Fruit fly (Drosophila melanogaster): ENCODE results near the gene cav.
A peak's percentile ranks its signal among the peaks of the same experiment; 100 is the strongest.

cav gene

DNA sequence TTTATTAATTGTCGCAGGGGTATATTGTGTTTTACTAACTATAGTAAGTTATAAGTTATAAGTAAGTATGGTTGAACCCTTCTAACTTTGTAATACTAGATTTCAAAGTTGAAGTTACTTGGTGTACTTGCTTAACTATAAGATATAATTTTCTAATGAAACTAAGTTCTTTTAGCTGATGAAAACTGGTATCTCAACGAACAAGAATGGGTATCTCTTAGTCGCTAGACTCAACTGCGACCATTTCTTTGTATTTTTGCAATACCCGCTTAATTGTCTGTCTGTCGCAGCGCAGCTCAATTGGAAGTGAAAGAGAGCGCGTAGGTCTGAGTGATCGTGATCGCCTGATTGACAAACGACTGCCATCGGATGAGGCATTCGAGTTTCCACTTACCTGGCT, 51.3 kb downstream of the cav start:
- TF ChIP-seq CG14655 (GFP tag; optimal IDR thresholded peaks at IDR 0.05) (peak; percentile 31), CG8301 (tag; optimal IDR thresholded peaks at IDR 0.05) (no peak), D1 (tag; optimal IDR thresholded peaks at IDR 0.05) (no peak), CG10348 (GFP tag; IDR thresholded peaks at IDR 0.05) (no peak), EcR (GFP tag; optimal IDR thresholded peaks at IDR 0.05) (peak; percentile 10), CG12605 (GFP tag; IDR thresholded peaks at IDR 0.05) (no peak), Pif1B (GFP tag; optimal IDR thresholded peaks at IDR 0.05) (no peak), Ets98B (GFP tag; IDR thresholded peaks at IDR 0.05) (no peak), CG4496 (GFP tag; IDR thresholded peaks at IDR 0.05) (no peak), Pif1A (GFP tag; optimal IDR thresholded peaks at IDR 0.05) (no peak), CG9948 (tag; optimal IDR thresholded peaks at IDR 0.05) (no peak), CG13204 (GFP tag; optimal IDR thresholded peaks at IDR 0.05) (no peak), Snoo (tag; optimal IDR thresholded peaks at IDR 0.05) (no peak), rn (GFP tag; IDR thresholded peaks at IDR 0.05) (no peak), gl (tag; optimal IDR thresholded peaks at IDR 0.05) (no peak), CG34367 (tag; optimal IDR thresholded peaks at IDR 0.05) (no peak), fd96Ca (GFP tag; IDR thresholded peaks at IDR 0.05) (no peak)

DNA sequence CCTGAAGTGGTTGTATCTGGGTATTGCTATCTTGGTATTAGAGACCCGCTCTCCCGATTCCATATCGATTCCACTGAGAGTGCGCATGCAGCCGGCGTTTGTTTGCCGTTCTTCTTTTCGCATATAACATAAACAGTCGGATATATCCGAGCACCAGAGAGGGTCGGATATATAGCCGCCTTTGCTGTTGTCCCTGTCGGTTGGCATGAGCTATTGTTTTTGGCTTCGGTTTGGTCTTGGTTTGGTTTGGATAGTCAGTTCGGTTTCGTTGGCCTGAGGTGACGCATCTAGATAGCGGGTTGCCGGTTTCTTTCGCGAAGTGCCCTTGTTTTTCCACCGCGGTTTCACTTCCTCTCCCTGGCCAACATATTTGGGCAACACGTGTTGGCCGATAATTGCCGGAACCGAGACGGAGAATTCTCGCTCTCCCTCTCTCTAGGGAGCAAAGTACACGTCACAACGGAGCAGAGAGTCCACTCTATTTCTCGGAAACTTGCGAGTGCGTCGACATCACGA, 51.9 kb downstream of the cav start, which contains the start of gene Orct2:
TSS of gene Orct2 (plus strand) at position 255 of the 516 bp plus-strand sequence.
- TF ChIP-seq EcR (GFP tag; optimal IDR thresholded peaks at IDR 0.05) (peak; percentile 40), Ets98B (GFP tag; IDR thresholded peaks at IDR 0.05) (no peak; the same call in 1 of the 2 replicates), CG14655 (GFP tag; optimal IDR thresholded peaks at IDR 0.05) (peak; percentile 14), CG34367 (tag; optimal IDR thresholded peaks at IDR 0.05) (no peak), CG32121 (GFP tag; IDR thresholded peaks at IDR 0.05) (peak; percentile 27; the same call in 1 of the 2 replicates), Pif1A (GFP tag; optimal IDR thresholded peaks at IDR 0.05) (peak; percentile 6), CG8159 (tag; optimal IDR thresholded peaks at IDR 0.05) (no peak), rn (GFP tag; IDR thresholded peaks at IDR 0.05) (no peak), CG15710 (tag; optimal IDR thresholded peaks at IDR 0.05) (no peak), CG13204 (GFP tag; optimal IDR thresholded peaks at IDR 0.05) (peak; percentile 32), CG9948 (tag; optimal IDR thresholded peaks at IDR 0.05) (no peak), CG4496 (GFP tag; IDR thresholded peaks at IDR 0.05) (peak; percentile 58; the same call in 1 of the 3 replicates), CG10348 (GFP tag; IDR thresholded peaks at IDR 0.05) (no peak), D1 (tag; optimal IDR thresholded peaks at IDR 0.05) (no peak), gl (tag; optimal IDR thresholded peaks at IDR 0.05) (no peak), CG12605 (GFP tag; IDR thresholded peaks at IDR 0.05) (peak; percentile 23; the same call in 1 of the 2 replicates), Snoo (tag; optimal IDR thresholded peaks at IDR 0.05) (no peak), Pif1B (GFP tag; optimal IDR thresholded peaks at IDR 0.05) (no peak), fd96Ca (GFP tag; IDR thresholded peaks at IDR 0.05) (0 out of 3 replicates have a peak, but pooled peaks have one; percentile 27), CG17806 (tag; optimal IDR thresholded peaks at IDR 0.05) (no peak), CG8301 (tag; optimal IDR thresholded peaks at IDR 0.05) (no peak)

Measured in whole organism, pupa.